Worm (Caenorhabditis elegans) whole organism, late embryonic: ENCODE data around the gene Y43F8B.17.

ENCODE experiments used
- C08G9.2 ChIP-seq: sonication (generic microtip); optimal IDR thresholded peaks from 2 replicates; lab custom pipeline; 2016; ENCODE audit warnings: mild to moderate bottlenecking, missing genetic modification characterization, moderate library complexity, missing compliant biosample characterization
- K09A11.1 ChIP-seq: sonication (generic microtip); optimal IDR thresholded peaks from 2 replicates; lab custom pipeline; 2017; ENCODE audit warnings: antibody characterized with exemption, mild to moderate bottlenecking, missing genetic modification characterization, missing compliant biosample characterization; ENCODE audit not compliant: insufficient read depth
- ama-1 ChIP-seq: fragments of 150-350 bp; optimal IDR thresholded peaks from 2 replicates; lab custom pipeline; 2014
- ceh-24 ChIP-seq: sonication (generic microtip); optimal IDR thresholded peaks from 2 replicates; lab custom pipeline; 2016; ENCODE audit warnings: mild to moderate bottlenecking, missing genetic modification characterization, missing compliant biosample characterization
- ceh-48 ChIP-seq: sonication (generic microtip); optimal IDR thresholded peaks from 2 replicates; lab custom pipeline; 2016; ENCODE audit warnings: missing genetic modification characterization, inconsistent platforms, missing compliant biosample characterization
- hlh-15 ChIP-seq: sonication (generic microtip); optimal IDR thresholded peaks from 2 replicates; lab custom pipeline; 2016; ENCODE audit warnings: missing genetic modification characterization, missing compliant biosample characterization
- nfya-1 ChIP-seq: sonication (generic microtip); optimal IDR thresholded peaks from 2 replicates; lab custom pipeline; 2017; ENCODE audit warnings: missing genetic modification characterization, mild to moderate bottlenecking, missing compliant biosample characterization, antibody characterized with exemption, moderate library complexity
- nhr-11 ChIP-seq: fragments of 150-350 bp; optimal IDR thresholded peaks from 2 replicates; lab custom pipeline; 2014; ENCODE audit warnings: missing biosample characterization, missing genetic modification characterization
- pag-3 ChIP-seq: sonication (generic microtip); optimal IDR thresholded peaks from 2 replicates; lab custom pipeline; 2016; ENCODE audit warnings: missing compliant biosample characterization, missing genetic modification characterization, borderline replicate concordance
- pha-4 ChIP-seq: fragments of 150-350 bp; optimal IDR thresholded peaks from 2 replicates; lab custom pipeline; 2018; ENCODE audit warnings: missing biosample characterization, missing genetic modification reagents, missing genetic modification characterization
- pqm-1 ChIP-seq: sonication (generic microtip); optimal IDR thresholded peaks from 2 replicates; lab custom pipeline; 2016; ENCODE audit warnings: missing genetic modification characterization, missing compliant biosample characterization
- rnt-1 ChIP-seq: sonication (generic microtip); optimal IDR thresholded peaks from 2 replicates; lab custom pipeline; 2016; ENCODE audit warnings: missing genetic modification characterization, missing compliant biosample characterization
- unc-55 ChIP-seq: sonication (generic microtip); optimal IDR thresholded peaks from 2 replicates; lab custom pipeline; 2017; ENCODE audit warnings: missing biosample characterization, missing genetic modification reagents, missing genetic modification characterization

DNA sequence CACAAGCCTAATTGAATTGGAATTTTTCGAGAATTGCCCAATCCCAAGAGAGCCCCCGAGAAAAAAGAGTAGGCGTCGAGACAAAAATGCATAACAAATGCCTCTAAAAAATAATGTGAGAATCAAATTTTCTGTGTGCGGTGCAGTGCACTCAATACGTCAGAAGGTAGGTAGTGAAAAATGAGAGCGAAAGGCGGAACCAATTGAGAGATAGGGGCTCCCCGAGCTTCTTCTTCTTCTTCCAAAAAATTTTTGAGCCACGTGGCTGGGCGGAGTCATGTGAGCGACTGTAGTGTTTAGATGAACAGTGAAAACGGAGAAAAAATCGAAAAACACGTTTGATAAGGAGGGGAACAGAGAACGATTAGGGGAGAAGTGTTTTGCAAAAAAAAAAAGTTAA is 40.0 kb downstream of the Y43F8B.17 start:
- no peak for TF ChIP-seq ama-1 (lab: Kevin White, UChicago)
- TF ChIP-seq pha-4 (tag; lab: Kevin White, UChicago) = no peak
- TF ChIP-seq ceh-48 (tag; lab: Kevin White, UChicago) = no peak
- TF ChIP-seq K09A11.1 (tag; lab: Kevin White, UChicago) = no peak
- no peak for TF ChIP-seq pqm-1 (tag; lab: Kevin White, UChicago)
- no peak for TF ChIP-seq hlh-15 (tag; lab: Kevin White, UChicago)
- TF ChIP-seq unc-55 (GFP tag; lab: Kevin White, UChicago) = no peak
- TF ChIP-seq nfya-1 (tag; lab: Kevin White, UChicago) = no peak
- no peak for TF ChIP-seq ceh-24 (tag; lab: Kevin White, UChicago)
- no peak for TF ChIP-seq pag-3 (tag; lab: Kevin White, UChicago)
- TF ChIP-seq rnt-1 (tag; lab: Kevin White, UChicago) = no peak
- TF ChIP-seq nhr-11 (tag; lab: Kevin White, UChicago) = no peak
- no peak for TF ChIP-seq C08G9.2 (tag; lab: Kevin White, UChicago)
